Fruit fly (Drosophila melanogaster) whole organism, wandering third instar larva: Measurements from ENCODE around the gene CG46463.
A peak's percentile ranks its signal among the peaks of the same experiment; 100 is the strongest.

ENCODE experiments used
- CG32264 ChIP-seq: fragments of 200-800 bp; sonication (Bioruptor generic); optimal IDR thresholded peaks from 2 replicates; lab custom pipeline; 2016; ENCODE audit warnings: missing biosample characterization, missing genetic modification characterization
- CG9705 ChIP-seq: fragments of 200-800 bp; sonication (Bioruptor generic); optimal IDR thresholded peaks from 2 replicates; lab custom pipeline; 2018; ENCODE audit warnings: missing biosample characterization, mild to moderate bottlenecking, missing genetic modification characterization
- CrebA ChIP-seq: fragments of 200-800 bp; sonication (Bioruptor generic); optimal IDR thresholded peaks from 2 replicates; lab custom pipeline; 2016; ENCODE audit warnings: missing biosample characterization, mild to moderate bottlenecking, missing genetic modification characterization, borderline replicate concordance
- Dif ChIP-seq: fragments of 200-275, 200-300 bp; sonication (Bioruptor generic); optimal IDR thresholded peaks from 2 replicates; lab custom pipeline; 2018; ENCODE audit warnings: missing biosample characterization, missing genetic modification characterization; ENCODE audit not compliant: partially characterized antibody
- GATAd ChIP-seq: sonication (Bioruptor generic); optimal IDR thresholded peaks from 2 replicates; lab custom pipeline; 2016; ENCODE audit warnings: missing biosample characterization, missing genetic modification characterization
- Hnf4 ChIP-seq: fragments of 200-800 bp; sonication (Bioruptor generic); optimal IDR thresholded peaks from 2 replicates; lab custom pipeline; 2016; ENCODE audit warnings: missing biosample characterization, mild to moderate bottlenecking, missing genetic modification characterization
- Hr78 ChIP-seq: fragments of >200 bp; optimal IDR thresholded peaks from 2 replicates; lab custom pipeline; 2017; ENCODE audit warnings: missing biosample characterization, missing genetic modification characterization
- Hr83 ChIP-seq: fragments of 200-300 bp; sonication (Bioruptor generic); optimal IDR thresholded peaks from 2 replicates; lab custom pipeline; 2016; ENCODE audit warnings: missing biosample characterization, mild to moderate bottlenecking, missing genetic modification characterization, moderate library complexity; ENCODE audit not compliant: poor library complexity, severe bottlenecking
- Jra ChIP-seq: sonication (Bioruptor generic); optimal IDR thresholded peaks from 2 replicates; lab custom pipeline; 2016; ENCODE audit warnings: missing biosample characterization, missing genetic modification characterization
- Mio ChIP-seq: sonication (Bioruptor generic); optimal IDR thresholded peaks from 2 replicates; lab custom pipeline; 2016; ENCODE audit warnings: missing biosample characterization, missing genetic modification characterization
- Myc ChIP-seq: fragments of >200 bp; optimal IDR thresholded peaks from 2 replicates; lab custom pipeline; 2017
- N ChIP-seq: fragments of >200 bp; optimal IDR thresholded peaks from 2 replicates; lab custom pipeline; 2018; ENCODE audit warnings: missing biosample characterization, missing external identifiers, missing genetic modification characterization
- OdsH ChIP-seq: fragments of 200-800 bp; sonication (Bioruptor generic); optimal IDR thresholded peaks from 2 replicates; lab custom pipeline; 2016; ENCODE audit warnings: missing biosample characterization, mild to moderate bottlenecking, missing genetic modification characterization
- Rel ChIP-seq, 2 experiments: fragments of 200-800 bp; sonication (Bioruptor generic) in 1 of 2; optimal IDR thresholded peaks; 2 replicates in 1 of 2; 3 replicates in 1 of 2; lab custom pipeline; 2016 to 2019; ENCODE audit warnings: mild to moderate bottlenecking in 2 of 2, missing biosample characterization in 2 of 2, missing genetic modification characterization in 2 of 2, moderate library complexity in 1 of 2
- Vsx2 ChIP-seq: fragments of 200-300, 225-300 bp; sonication (Bioruptor generic); optimal IDR thresholded peaks from 2 replicates; lab custom pipeline; 2018; ENCODE audit warnings: missing biosample characterization, missing genetic modification characterization; ENCODE audit not compliant: partially characterized antibody
- br ChIP-seq: fragments of 200-800 bp; sonication (Bioruptor generic); optimal IDR thresholded peaks from 2 replicates; lab custom pipeline; 2016; ENCODE audit warnings: missing biosample characterization, missing genetic modification characterization
- brk ChIP-seq: fragments of 200-800 bp; sonication (Bioruptor generic); optimal IDR thresholded peaks from 2 replicates; lab custom pipeline; 2016; ENCODE audit warnings: missing biosample characterization, mild to moderate bottlenecking, missing genetic modification characterization
- dl ChIP-seq, 2 experiments: fragments of 175-275, 200-275 bp in 1 of 2; fragments of 200-275 bp in 1 of 2; sonication (Bioruptor generic); optimal IDR thresholded peaks; lab custom pipeline; 2018; ENCODE audit warnings: mild to moderate bottlenecking in 2 of 2, missing biosample characterization in 2 of 2, missing genetic modification characterization in 2 of 2, moderate library complexity in 2 of 2; ENCODE audit not compliant: partially characterized antibody in 2 of 2, insufficient read depth in 1 of 2
- dmrt93B ChIP-seq: fragments of 200-800 bp; sonication (Bioruptor generic); optimal IDR thresholded peaks from 2 replicates; lab custom pipeline; 2018; ENCODE audit warnings: missing biosample characterization, mild to moderate bottlenecking, missing genetic modification characterization
- dsf ChIP-seq: sonication (Bioruptor generic); optimal IDR thresholded peaks from 2 replicates; lab custom pipeline; 2016; ENCODE audit warnings: missing biosample characterization, missing genetic modification characterization, borderline replicate concordance
- ey ChIP-seq: fragments of 200-800 bp; sonication (Bioruptor generic); optimal IDR thresholded peaks from 2 replicates; lab custom pipeline; 2016; ENCODE audit warnings: missing biosample characterization, missing genetic modification characterization
- foxo ChIP-seq, 2 experiments: fragments of 200-800 bp; sonication (Bioruptor generic); optimal IDR thresholded peaks; 2 replicates in 1 of 2; 3 replicates in 1 of 2; lab custom pipeline; 2016 to 2017; ENCODE audit warnings: missing biosample characterization in 2 of 2, missing genetic modification characterization in 2 of 2
- fru ChIP-seq: fragments of 200-800 bp; sonication (Bioruptor generic); optimal IDR thresholded peaks from 3 replicates; lab custom pipeline; 2016; ENCODE audit warnings: missing biosample characterization, mild to moderate bottlenecking, missing genetic modification characterization
- h ChIP-seq: fragments of 200-800 bp; sonication (Bioruptor generic); optimal IDR thresholded peaks from 3 replicates; lab custom pipeline; 2016; ENCODE audit warnings: missing biosample characterization, mild to moderate bottlenecking, missing genetic modification characterization
- jim ChIP-seq: fragments of 175-275, 200-325 bp; sonication (Bioruptor generic); optimal IDR thresholded peaks from 2 replicates; lab custom pipeline; 2016; ENCODE audit warnings: missing biosample characterization, mild to moderate bottlenecking, missing genetic modification characterization
- lola ChIP-seq: fragments of >200 bp; optimal IDR thresholded peaks from 2 replicates; lab custom pipeline; 2017; ENCODE audit warnings: missing biosample characterization, missing genetic modification characterization
- pan ChIP-seq: fragments of >200 bp; optimal IDR thresholded peaks from 2 replicates; lab custom pipeline; 2017
- psq ChIP-seq: fragments of 200-800 bp; sonication (Bioruptor generic); optimal IDR thresholded peaks from 3 replicates; lab custom pipeline; 2017; ENCODE audit warnings: missing biosample characterization, mild to moderate bottlenecking, missing genetic modification characterization, moderate library complexity
- rgr ChIP-seq: fragments of 200-800 bp; sonication (Bioruptor generic); optimal IDR thresholded peaks from 3 replicates; lab custom pipeline; 2016; ENCODE audit warnings: missing biosample characterization, mild to moderate bottlenecking, missing genetic modification characterization
- sage ChIP-seq: fragments of 200-800 bp; sonication (Bioruptor generic); optimal IDR thresholded peaks from 2 replicates; lab custom pipeline; 2016; ENCODE audit warnings: missing biosample characterization, mild to moderate bottlenecking, missing genetic modification characterization
- sv ChIP-seq: fragments of 200-800 bp; sonication (Bioruptor generic); optimal IDR thresholded peaks from 3 replicates; lab custom pipeline; 2016; ENCODE audit warnings: missing biosample characterization, missing genetic modification characterization
- tai ChIP-seq: sonication (Bioruptor generic); optimal IDR thresholded peaks from 2 replicates; lab custom pipeline; 2016; ENCODE audit warnings: missing biosample characterization, missing genetic modification characterization
- usp ChIP-seq: fragments of >200 bp; optimal IDR thresholded peaks from 2 replicates; lab custom pipeline; 2017; ENCODE audit warnings: missing biosample characterization, missing genetic modification characterization

CG46463 gene

dm6 chr3L:3461119-3461518 is at the start of gene CG46463, which contains the start of gene armi:
Gene CG46463, plus strand, starts transcription at chr3L:3461315.
Gene armi, plus strand, starts transcription at chr3L:3461317.
- no peak for TF ChIP-seq Hnf4 (GFP tag; lab: Kevin White, UChicago)
- no peak for TF ChIP-seq OdsH (GFP tag; lab: Kevin White, UChicago)
- no peak for TF ChIP-seq Mio (GFP tag; lab: Kevin White, UChicago)
- TF ChIP-seq CG32264 (GFP tag; lab: Kevin White, UChicago), result no peak
- no peak for TF ChIP-seq h (GFP tag; lab: Kevin White, UChicago)
- no peak for TF ChIP-seq ey (GFP tag; lab: Kevin White, UChicago)
- TF ChIP-seq rgr (GFP tag; lab: Kevin White, UChicago), result no peak

dm6 chr3L:3411699-3412098 is 49.4 kb upstream of the CG46463 start:
- no peak for TF ChIP-seq br (GFP tag; lab: Kevin White, UChicago)
- TF ChIP-seq fru (GFP tag; lab: Kevin White, UChicago), result no peak
- no peak for TF ChIP-seq Vsx2 (GFP tag; lab: Kevin White, UChicago)
- TF ChIP-seq foxo (GFP tag; optimal IDR thresholded peaks at IDR 0.05; lab: Kevin White, UChicago), result no peak
- no peak for TF ChIP-seq Myc (lab: Kevin White, UChicago)
- no peak for TF ChIP-seq Jra (GFP tag; lab: Kevin White, UChicago)
- no peak for TF ChIP-seq jim (GFP tag; lab: Kevin White, UChicago)
- TF ChIP-seq psq (GFP tag; lab: Kevin White, UChicago), result no peak
- no peak for TF ChIP-seq GATAd (GFP tag; lab: Kevin White, UChicago)
- no peak for TF ChIP-seq dl (GFP tag; optimal IDR thresholded peaks at IDR 0.05; lab: Kevin White, UChicago; ENCODE audit: insufficient read depth in 1 of 2, partially characterized antibody in 2 of 2)
- no peak for TF ChIP-seq dsf (GFP tag; lab: Kevin White, UChicago)
- TF ChIP-seq pan (lab: Kevin White, UChicago), result no peak
- no peak for TF ChIP-seq OdsH (GFP tag; lab: Kevin White, UChicago)
- no peak for TF ChIP-seq Hnf4 (GFP tag; lab: Kevin White, UChicago)
- no peak for TF ChIP-seq lola (GFP tag; lab: Kevin White, UChicago)
- TF ChIP-seq dmrt93B (GFP tag; lab: Kevin White, UChicago), result no peak

dm6 chr3L:3414796-3415568 is 46.1 kb upstream of the CG46463 start:
- TF ChIP-seq tai (peak; percentile 54), h (GFP tag; lab: Kevin White, UChicago) (no peak), sv (no peak)

- no peak for TF ChIP-seq rgr (GFP tag; lab: Kevin White, UChicago)
- TF ChIP-seq foxo (GFP tag; optimal IDR thresholded peaks at IDR 0.05; lab: Kevin White, UChicago), result no peak
- TF ChIP-seq Jra (GFP tag; lab: Kevin White, UChicago), result no peak
- TF ChIP-seq h (GFP tag; lab: Kevin White, UChicago), result no peak
- no peak for TF ChIP-seq sage
- no peak for TF ChIP-seq Dif (GFP tag; lab: Kevin White, UChicago)
- TF ChIP-seq fru (GFP tag; lab: Kevin White, UChicago), result no peak
- TF ChIP-seq Myc (lab: Kevin White, UChicago), result no peak
- TF ChIP-seq ey (GFP tag; lab: Kevin White, UChicago), result no peak
- TF ChIP-seq Vsx2 (GFP tag; lab: Kevin White, UChicago), result no peak
- no peak for TF ChIP-seq CG32264 (GFP tag; lab: Kevin White, UChicago)
- TF ChIP-seq CrebA (GFP tag; lab: Kevin White, UChicago), result no peak
- TF ChIP-seq GATAd (GFP tag; lab: Kevin White, UChicago), result no peak
- no peak for TF ChIP-seq Mio (GFP tag; lab: Kevin White, UChicago)
- TF ChIP-seq usp (GFP tag; lab: Kevin White, UChicago), result no peak
- no peak for TF ChIP-seq CG9705 (GFP tag; lab: Kevin White, UChicago)
- TF ChIP-seq, all 38 proteins: peak for 0
Observed at dm6 chr3L:3415633-3416198, 45.4 kb upstream of the CG46463 start.

- TF ChIP-seq rgr (GFP tag; lab: Kevin White, UChicago) (peak; percentile 26), lola (GFP tag; lab: Kevin White, UChicago) (no peak), h (GFP tag; lab: Kevin White, UChicago) (peak; percentile 13), brk (GFP tag; lab: Kevin White, UChicago) (peak; percentile 26), Hr78 (GFP tag; lab: Kevin White, UChicago) (peak; percentile 13), N (GFP tag; lab: Kevin White, UChicago) (peak; percentile 64), CG9705 (GFP tag; lab: Kevin White, UChicago) (no peak), pan (lab: Kevin White, UChicago) (no peak), sage (peak; percentile 57), CrebA (GFP tag; lab: Kevin White, UChicago) (peak; percentile 49), Rel (GFP tag; optimal IDR thresholded peaks at IDR 0.05; lab: Kevin White, UChicago) (no peak), Rel (tag; optimal IDR thresholded peaks at IDR 0.05; lab: Kevin White, UChicago) (peak; percentile 36), Hr83 (peak; percentile 34), ey (GFP tag; lab: Kevin White, UChicago) (no peak), Vsx2 (GFP tag; lab: Kevin White, UChicago) (no peak), CG32264 (GFP tag; lab: Kevin White, UChicago) (no peak)
- TF ChIP-seq, all 38 proteins: peak for 9
Observed at dm6 chr3L:3417120-3417519, 44.0 kb upstream of the CG46463 start.
